Fruit fly (Drosophila melanogaster): ENCODE results near the gene Polr3A.

Polr3A gene

DNA sequence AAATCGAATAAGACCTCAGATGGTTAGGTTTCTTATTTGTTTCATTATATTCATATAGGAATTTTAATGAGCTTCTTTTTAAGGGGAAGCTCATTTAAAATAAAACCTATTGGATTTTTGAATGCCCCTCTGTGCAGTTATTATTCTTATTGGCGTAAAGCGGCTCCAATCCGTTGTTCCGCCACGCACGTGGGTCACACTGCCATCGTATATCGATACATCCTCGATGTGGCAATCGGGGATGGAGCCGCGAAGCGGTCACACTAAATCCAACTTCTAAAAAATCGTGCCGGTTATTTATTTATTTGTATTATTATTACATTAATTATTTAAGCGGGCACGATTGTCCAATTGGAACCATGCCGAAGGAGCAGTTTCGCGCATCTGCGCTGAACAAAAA lies at the start of gene Polr3A:
Polr3A (plus strand) TSS at position 234 of the 400 bp plus-strand sequence.
- TF ChIP-seq noc (tag; optimal IDR thresholded peaks at IDR 0.05): no peak

DNA sequence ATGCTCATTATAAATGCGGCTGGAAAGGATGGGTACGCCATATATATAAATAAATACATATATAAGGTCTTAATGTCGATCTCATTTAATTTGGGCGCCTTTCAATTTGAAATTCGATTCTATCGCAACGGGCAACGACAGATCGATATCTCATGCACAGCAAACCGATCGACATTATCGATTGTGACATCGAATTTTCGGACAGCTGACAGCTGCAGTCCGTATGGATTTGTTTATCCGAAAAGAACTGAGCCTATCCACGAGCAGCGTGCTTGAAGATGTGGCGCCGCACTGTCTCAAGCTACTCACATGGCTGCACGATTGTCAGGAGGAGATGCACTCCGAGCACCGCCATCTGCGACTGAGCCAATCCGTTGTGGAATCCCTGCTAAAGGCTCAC lies 30.8 kb upstream of the Polr3A start, which contains the start of gene CG8191:
CG8191 (plus strand) TSS at position 211 of the 400 bp plus-strand sequence.
- no peak for TF ChIP-seq noc (tag; optimal IDR thresholded peaks at IDR 0.05)

DNA sequence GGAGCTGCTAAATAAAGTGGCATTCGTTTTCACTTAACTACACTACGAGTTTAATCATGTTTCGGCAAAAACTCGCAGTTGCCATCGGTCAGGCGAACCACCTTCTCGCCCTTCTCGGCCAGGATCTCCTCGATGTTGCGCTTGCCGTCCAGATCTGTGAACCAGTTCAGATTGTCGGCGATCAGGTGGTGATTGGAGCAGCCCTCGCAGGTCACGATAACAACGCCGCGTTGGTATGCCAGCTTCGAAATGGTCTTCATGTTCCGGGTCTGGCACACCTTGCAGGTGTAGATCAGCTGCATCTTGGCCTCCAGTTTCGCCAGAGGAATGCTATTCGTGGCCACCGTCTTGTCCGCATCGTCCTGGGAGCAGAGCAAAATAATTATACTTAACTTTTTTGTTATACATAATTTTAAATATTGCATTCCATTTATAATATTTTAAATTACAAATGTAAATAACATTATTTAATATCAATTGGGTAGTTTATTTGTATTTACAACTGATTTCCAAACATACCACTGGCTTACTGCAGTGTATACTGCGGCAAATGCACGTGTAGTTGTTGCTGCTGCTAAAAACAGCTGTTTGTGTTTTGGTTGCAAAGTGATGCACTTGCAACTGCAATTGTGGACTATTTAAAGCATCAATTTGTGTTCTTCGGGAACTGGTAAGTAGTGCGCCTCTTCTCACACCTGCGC lies 29.4 kb upstream of the Polr3A start:
- TF ChIP-seq noc (tag; optimal IDR thresholded peaks at IDR 0.05): no peak

DNA sequence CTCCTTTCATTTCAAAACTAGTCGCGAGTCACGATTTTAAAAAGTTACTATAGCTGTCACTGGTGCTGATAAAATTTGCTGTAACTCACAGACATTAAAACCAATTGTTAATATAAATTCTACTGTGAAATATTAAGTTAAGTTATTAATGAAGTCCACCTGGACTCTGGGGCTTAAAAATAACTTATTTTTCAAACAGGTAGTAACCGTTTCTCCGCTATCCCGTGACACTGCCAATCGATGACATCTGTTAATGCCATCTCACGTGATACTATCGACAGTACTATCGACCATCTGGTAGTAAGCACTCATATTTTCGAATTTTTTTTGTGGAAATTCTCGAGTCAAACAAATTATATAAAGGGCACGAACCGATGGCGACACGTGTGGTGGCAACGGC lies 28.8 kb upstream of the Polr3A start, which contains the start of the genes CG12379 and MagR:
CG12379 (minus strand) TSS at position 2 of the 400 bp plus-strand sequence.
MagR (plus strand) TSS at position 276 of the 400 bp plus-strand sequence.
- peak; percentile 76 for TF ChIP-seq noc (tag; optimal IDR thresholded peaks at IDR 0.05)

DNA sequence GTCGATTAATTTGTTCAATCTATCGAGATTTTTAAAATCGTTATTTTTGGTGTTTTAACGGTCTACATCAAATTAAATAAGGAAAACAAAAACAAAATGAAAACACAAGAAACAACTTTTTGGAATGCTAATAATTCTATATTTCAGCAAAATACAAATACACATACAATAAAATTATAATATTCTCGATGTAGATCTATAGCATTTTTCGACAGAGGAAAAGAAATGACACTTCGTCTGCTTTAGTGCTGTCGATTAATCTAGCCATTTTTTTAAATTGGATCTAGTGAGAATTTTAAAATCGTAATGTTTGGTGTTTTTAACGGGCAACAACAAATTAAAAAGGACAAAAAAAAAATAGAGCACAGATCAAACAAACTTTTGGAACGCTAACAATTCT lies 25.6 kb upstream of the Polr3A start, which contains the start of gene Arp6:
Arp6 (minus strand) TSS at position 11 of the 400 bp plus-strand sequence.
- no peak for TF ChIP-seq noc (tag; optimal IDR thresholded peaks at IDR 0.05)

DNA sequence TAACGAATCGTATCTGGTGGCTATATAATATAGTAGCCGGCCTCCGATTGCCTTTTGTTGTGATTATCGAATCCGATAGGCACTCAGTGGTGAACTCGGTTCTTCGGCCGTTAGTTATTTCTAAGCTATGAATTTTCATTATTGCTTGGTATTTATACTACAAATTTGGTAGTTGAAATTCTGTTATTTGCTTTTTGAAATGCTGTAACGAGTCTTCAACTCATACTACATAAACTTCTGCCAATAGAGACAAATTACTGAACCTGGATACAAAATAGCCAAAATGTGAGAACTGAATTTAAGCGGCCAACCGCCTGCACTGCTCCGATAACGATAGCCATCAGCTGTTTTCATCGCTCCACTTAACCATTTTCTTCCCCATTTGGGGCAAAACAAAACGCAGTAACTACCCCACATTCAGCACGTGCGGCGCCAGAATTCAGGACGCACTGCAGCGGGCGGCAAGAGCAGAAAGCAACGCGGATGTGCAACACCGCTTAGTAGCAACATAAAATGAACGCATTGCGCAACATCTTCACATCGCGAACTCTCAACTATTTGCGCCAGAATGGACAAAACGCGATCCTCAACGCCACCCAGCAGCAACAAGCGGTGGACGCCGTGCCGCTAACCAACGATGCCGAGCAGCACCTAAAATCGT lies 23.7 kb upstream of the Polr3A start, which contains the start of the genes CG11679 and CG8206:
CG11679 (minus strand) TSS at position 65 of the 661 bp plus-strand sequence.
CG8206 (plus strand) TSS at position 341 of the 661 bp plus-strand sequence.
- peak; percentile 63 for TF ChIP-seq noc (tag; optimal IDR thresholded peaks at IDR 0.05)

DNA sequence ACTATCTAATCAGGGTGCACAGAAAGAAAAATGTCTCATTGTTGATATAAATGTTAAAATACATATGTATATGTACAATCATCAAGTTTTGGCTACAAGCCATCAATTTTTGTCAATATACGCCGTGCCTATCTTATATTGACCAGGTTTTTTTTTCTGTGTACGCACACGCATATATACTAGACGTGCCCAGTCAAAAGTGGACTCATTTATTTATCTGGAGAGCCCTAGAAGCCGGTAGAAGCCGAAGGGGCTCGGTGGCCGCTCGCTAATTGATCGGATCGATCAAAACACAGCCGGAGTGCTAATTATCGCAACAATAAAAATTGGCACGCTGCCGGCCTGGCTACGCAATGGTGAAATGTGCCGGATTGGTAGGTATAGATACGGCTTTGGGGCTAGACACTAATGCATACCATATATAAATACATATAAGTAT lies 22.4 kb upstream of the Polr3A start:
- TF ChIP-seq noc (tag; optimal IDR thresholded peaks at IDR 0.05): peak; percentile 91

DNA sequence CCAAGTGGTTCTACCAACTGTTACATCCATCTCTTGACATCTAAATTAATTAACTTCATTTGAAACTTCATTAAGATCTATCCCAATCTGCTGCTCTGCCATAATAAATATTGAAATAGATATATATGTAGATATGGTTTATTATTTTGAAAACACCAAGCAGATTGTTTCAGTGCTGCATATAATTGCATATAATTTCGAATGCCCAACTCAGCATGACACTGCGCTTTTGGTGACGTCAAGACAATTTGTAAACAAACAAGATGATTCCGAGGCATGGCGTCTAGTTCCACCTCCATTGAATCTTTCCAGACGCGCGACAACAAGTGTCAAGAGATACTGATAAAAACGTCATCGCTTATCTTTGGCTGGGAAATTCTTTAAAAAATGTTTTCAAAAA lies 21.9 kb upstream of the Polr3A start:
- peak; percentile 25 for TF ChIP-seq noc (tag; optimal IDR thresholded peaks at IDR 0.05)

DNA sequence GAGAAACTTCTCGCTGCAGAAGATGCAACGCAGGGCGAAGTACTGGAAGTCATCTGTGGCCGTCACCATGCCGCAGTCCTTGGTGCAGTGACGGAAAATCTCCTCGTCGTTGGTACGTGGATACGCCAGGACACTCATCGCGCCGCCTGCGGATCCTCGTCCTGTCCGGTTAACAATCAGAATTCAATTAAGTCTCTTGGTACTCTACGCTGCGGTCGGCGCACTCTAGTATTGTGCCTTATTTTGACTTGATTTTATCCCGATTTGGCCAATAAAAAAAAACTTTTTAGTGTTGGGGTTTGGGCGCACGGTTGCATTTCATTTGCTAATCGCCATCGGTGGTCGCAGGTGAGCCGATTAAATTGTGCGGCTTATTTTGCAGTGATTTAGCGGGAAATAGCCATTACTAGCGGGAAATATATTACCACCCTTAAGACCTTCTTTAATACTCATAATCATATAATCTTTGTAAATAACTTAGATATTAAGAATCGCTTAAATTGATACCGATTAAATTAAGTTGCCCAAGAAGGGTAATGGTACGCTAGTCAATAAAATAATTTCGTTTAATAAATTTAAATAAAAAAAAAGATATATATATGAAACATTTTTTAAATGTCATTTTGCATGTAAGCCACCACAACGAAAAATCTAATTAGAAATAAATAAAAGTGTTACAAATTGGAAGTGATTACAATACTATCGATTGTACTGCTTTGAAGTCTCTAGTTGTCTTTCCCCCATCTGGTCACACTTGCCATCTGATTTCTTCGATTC lies 16.7 kb upstream of the Polr3A start, which contains the start of the genes CG8944 and CCT6:
CG8944 (minus strand) TSS at position 327 of the 777 bp plus-strand sequence.
CCT6 (plus strand) TSS at position 744 of the 777 bp plus-strand sequence.
- TF ChIP-seq noc (tag; optimal IDR thresholded peaks at IDR 0.05): no peak

DNA sequence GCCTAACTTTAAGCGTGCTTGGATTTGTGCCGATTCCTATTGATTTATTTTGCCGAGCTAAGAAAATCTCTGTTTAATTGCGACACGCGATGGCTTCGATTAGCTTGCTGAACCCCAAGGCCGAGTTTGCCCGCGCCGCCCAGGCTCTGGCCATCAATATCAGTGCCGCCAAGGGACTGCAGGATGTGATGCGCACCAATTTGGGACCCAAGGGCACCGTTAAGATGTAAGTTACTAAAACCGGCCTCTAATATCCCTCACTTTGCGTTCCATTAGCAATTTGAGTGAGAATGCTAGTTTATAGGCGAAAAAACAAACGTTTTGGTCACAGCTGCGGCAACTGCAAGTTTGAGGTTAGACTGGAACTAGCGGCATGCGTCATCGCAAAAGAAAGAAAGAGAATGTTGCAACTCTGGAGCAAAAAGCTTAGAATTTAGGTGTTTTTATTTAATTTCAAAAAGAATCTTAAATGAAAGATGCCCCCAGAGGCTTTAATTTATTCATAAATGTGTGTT lies 16.0 kb upstream of the Polr3A start:
- TF ChIP-seq noc (tag; optimal IDR thresholded peaks at IDR 0.05): no peak

DNA sequence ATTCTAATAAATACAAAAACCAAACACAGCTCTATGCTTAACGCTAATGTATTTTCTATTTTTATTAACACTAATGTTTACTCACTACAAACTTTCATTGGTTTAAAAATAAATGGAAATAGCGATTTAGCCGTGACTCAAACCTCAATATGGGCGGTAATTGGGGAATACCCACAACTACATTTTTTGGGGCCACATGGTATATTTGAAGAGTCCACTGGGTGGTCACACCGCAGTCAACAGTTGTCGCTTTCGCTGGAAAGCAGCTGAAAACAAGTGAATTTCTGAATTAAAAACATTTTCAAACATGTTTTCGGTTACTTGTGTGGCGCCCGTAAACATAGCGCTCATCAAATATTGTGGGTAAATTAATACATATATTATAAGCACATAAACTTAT lies 13.8 kb upstream of the Polr3A start, which contains the start of gene Mvd:
Mvd (plus strand) TSS at position 222 of the 400 bp plus-strand sequence.
- TF ChIP-seq noc (tag; optimal IDR thresholded peaks at IDR 0.05): no peak

DNA sequence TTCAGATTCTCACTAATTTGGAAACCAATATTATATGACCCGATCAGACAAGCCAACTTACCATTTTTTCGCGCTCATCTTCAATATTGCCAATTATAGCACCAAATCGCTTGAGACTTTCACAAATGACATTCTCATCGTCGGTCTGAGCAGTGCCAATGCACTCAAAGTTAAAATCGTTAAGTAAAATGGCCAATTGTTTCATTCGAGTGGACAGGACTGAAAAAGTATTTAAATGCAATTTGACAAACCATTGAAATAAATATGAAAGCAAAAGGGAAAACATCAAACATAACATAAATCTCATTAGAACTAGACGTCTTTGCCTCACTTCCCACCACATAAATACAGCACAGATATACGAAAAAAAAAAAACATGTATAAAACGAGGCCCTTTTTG lies 6.7 kb upstream of the Polr3A start, which contains the start of gene CG8260:
CG8260 (plus strand) TSS at position 301 of the 400 bp plus-strand sequence.
- TF ChIP-seq noc (tag; optimal IDR thresholded peaks at IDR 0.05): no peak

DNA sequence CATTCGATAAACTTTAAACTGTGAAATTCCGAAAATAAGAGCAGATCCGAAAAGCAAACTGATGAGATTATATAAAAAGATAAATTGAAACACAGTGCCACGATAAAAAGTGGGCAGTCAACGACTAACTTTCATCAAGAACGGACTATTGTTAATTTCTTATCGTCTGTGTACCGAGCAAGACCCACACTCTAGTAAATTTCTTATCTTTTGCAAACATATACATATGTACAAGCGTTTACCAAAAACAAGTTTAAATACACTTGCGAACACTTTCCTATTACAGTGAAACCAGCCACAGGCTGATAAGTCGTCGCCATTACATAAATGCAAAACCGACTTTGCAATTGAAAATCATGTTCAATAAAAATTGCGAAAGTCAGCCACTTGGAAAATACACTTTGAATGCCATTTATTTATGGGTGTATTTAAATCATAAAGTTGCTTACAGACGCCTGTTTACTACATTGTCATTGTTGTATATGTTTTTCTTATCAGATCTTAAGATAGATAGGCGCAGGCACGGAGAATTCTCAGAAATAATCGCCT lies 4.0 kb upstream of the Polr3A start:
- peak; percentile 56 for TF ChIP-seq noc (tag; optimal IDR thresholded peaks at IDR 0.05)

DNA sequence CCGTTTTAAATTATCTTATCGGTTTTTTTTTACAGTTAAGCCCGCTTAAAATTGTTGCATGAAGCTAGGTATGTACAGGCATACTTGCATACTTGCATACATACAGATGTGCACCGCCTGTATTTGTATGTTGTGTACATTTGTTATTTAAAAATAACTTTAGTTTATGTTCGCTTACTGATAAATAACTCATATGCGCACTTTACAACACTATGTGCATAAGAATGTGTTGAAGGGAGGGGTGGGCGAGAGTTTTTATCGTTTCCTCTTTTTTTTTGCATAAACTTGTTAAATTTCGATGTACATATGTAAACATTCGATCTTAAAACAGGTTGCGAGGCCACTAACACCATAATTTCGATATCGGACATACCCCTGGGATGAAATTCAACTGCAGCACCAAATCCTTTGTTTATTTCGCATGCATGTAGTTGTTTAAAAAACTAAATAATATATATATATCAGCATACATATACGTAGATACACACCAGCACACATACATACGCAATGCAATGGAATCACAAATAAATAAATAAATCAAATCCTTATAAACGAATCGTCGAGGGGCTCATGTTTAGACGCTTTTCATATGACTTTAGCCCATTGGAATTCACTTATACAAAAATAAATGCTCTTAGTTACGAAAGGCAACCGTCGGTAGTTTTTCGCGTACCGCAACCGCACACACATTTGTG lies 2.9 kb upstream of the Polr3A start:
- no peak for TF ChIP-seq noc (tag; optimal IDR thresholded peaks at IDR 0.05)

Data from whole organism, larva.